Worm (Caenorhabditis elegans): ENCODE data around the gene F14D7.6.

The F14D7.6 gene

DNA sequence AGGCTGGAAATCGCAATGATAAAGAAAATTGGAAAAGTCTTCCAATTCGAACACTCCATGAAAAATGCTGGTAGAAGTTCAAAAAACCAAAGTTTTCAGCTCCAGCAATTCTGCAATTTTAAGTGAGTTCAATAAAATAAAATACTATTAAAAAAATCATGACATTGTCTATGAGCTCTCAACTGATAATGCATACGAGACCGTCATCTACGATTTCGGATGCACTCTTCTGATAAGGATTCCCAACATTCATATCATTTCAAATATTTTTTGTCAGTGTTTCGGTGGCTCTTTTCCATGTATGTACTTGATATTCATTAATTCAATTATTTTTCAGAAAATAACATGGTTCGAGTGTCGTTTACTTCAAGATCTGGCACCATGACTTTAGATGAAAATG is at the start of gene F14D7.6:
Gene F14D7.6 (plus strand): TSS at position 338 of the 400 bp plus-strand sequence.
- TF ChIP-seq rpc-1 (optimal IDR thresholded peaks at IDR 0.05): no peak
- TF ChIP-seq rpc-1 (tag; optimal IDR thresholded peaks at IDR 0.05): no peak
- TF ChIP-seq nhr-80 (tag; optimal IDR thresholded peaks at IDR 0.05): peak; percentile 21
- no peak for TF ChIP-seq F22D6.2 (tag; optimal IDR thresholded peaks at IDR 0.05)
- no peak for TF ChIP-seq snpc-4 (GFP tag; optimal IDR thresholded peaks at IDR 0.05)
- no peak for TF ChIP-seq snpc-4 (tag; optimal IDR thresholded peaks at IDR 0.05)

DNA sequence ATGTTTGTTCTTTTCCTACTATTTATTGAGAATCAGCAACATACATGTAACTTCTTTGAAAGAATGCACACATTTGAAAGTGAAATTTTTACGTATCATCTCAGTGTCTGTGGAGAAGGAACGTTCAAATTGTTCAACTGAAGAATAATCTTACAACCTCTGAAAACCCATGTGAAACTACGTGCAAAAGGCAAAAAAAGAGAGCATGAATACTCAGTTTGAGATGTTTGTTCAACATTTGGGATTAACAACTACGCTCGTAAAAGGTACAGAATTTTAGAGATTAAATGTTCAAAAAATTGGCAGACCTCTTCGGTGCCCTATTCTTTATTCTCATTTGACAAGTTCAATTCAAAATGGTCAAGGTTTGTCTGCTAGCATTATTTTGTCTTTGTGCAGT is 49.2 kb upstream of the F14D7.6 start, which contains the start of gene K02E11.5:
Gene K02E11.5 (plus strand): TSS at position 301 of the 400 bp plus-strand sequence.
- TF ChIP-seq B0019.2 (GFP tag; conservative IDR thresholded peaks at IDR 0.05) (no peak), madf-10 (tag; optimal IDR thresholded peaks at IDR 0.05) (no peak), attf-6 (GFP tag; IDR thresholded peaks at IDR 0.05) (no peak), madf-3 (GFP tag; IDR thresholded peaks at IDR 0.05) (no peak), cebp-2 (GFP tag; IDR thresholded peaks at IDR 0.05) (no peak), zim-3 (tag; optimal IDR thresholded peaks at IDR 0.05) (no peak), Y67H2A.10 (GFP tag; conservative IDR thresholded peaks at IDR 0.05) (no peak), ets-4 (GFP tag; optimal IDR thresholded peaks at IDR 0.05) (no peak), ztf-3 (GFP tag; optimal IDR thresholded peaks at IDR 0.05) (no peak), chd-7 (tag; optimal IDR thresholded peaks at IDR 0.05) (no peak), ceh-91 (GFP tag; IDR thresholded peaks at IDR 0.05) (no peak), bed-2 (GFP tag; IDR thresholded peaks at IDR 0.05) (no peak), F49E8.2 (tag; optimal IDR thresholded peaks at IDR 0.05; ENCODE audit: insufficient read depth) (no peak), zfh-2 (GFP tag; conservative IDR thresholded peaks at IDR 0.05) (no peak), snpc-1.3 (tag; optimal IDR thresholded peaks at IDR 0.05; ENCODE audit: insufficient read depth) (no peak), F37B4.10 (GFP tag; IDR thresholded peaks at IDR 0.05) (no peak), F57C9.4 (tag; optimal IDR thresholded peaks at IDR 0.05) (no peak)

DNA sequence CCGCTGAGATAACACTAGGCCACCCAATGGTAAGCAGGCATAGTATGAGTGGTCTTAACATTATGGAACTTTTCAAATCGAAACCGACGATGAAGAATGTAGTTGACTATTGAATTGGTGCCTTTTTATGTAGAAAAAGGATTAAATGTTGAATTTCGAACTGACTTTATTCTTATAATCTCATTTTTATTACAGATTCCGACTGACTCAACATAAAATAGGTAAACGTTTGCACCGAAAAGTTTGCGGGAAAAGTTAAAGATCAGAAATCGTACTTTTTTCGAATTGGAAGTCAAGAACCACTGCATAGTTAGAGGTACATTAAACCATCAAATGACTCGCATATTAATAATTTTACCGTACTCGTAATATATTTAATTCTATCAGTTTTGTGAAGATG is 47.0 kb upstream of the F14D7.6 start, which contains the start of gene K02E11.7:
Gene K02E11.7 (minus strand): TSS at position 101 of the 400 bp plus-strand sequence.
- TF ChIP-seq akir-1 (GFP tag; optimal IDR thresholded peaks at IDR 0.05): no peak

DNA sequence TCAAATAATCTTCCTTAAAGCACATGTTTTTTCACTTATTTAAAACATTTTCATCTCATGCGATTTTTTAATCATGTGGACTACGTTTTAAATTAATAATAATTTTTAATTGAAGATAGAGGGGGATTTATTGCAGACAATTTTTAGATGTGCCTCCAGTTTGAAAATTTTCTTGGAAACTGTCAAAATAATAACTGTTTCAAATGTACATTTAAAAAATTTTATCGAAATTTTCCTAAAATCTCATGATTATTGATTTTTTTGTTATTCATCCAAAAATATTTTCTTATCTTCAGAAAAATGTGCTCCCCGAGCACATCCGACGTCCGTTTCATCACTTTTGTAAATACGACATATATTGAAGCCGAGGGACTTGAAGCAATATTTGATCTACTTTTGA is 44.4 kb upstream of the F14D7.6 start, which contains the start of gene sre-8:
Gene sre-8 (plus strand): TSS at position 301 of the 400 bp plus-strand sequence.
- TF ChIP-seq K11D2.4 (GFP tag; IDR thresholded peaks at IDR 0.05) (no peak), lir-1 (GFP tag; conservative IDR thresholded peaks at IDR 0.05) (no peak), ets-4 (GFP tag; optimal IDR thresholded peaks at IDR 0.05) (no peak), hmg-20 (GFP tag; IDR thresholded peaks at IDR 0.05) (no peak), attf-5 (GFP tag; optimal IDR thresholded peaks at IDR 0.05) (no peak), F55B11.4 (tag; optimal IDR thresholded peaks at IDR 0.05; ENCODE audit: borderline replicate concordance, insufficient read depth) (no peak), Y79H2A.3 (GFP tag; conservative IDR thresholded peaks at IDR 0.05) (no peak), K12H6.12 (tag; optimal IDR thresholded peaks at IDR 0.05) (no peak)

DNA sequence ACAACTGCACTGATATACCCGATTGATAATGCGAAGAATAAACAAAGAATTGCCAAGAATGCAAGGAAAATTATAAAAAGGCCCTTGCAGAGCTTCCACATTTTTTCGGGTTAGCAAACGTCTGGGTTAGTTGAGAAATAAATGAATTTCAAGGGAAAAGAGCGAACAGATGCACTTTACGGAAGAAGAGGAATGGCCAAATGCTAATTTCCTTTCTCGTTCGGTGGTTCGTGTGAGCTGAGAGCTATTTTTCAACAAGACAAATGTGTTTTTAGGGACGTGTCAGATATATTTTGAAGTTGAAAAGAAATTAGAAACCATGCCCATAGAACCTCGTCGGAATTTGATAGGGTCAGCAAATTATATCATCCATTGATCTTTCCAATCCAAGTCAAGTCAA is 40.4 kb upstream of the F14D7.6 start, which contains the start of gene F40G12.2:
Gene F40G12.2 (minus strand): TSS at position 101 of the 400 bp plus-strand sequence.
- TF ChIP-seq F57C9.4 (tag; optimal IDR thresholded peaks at IDR 0.05): no peak
- TF ChIP-seq him-1 (tag; optimal IDR thresholded peaks at IDR 0.05): no peak

Measured in whole organism, young adult.